Fruit fly (Drosophila melanogaster): ENCODE data around the gene His4r.

DNA sequence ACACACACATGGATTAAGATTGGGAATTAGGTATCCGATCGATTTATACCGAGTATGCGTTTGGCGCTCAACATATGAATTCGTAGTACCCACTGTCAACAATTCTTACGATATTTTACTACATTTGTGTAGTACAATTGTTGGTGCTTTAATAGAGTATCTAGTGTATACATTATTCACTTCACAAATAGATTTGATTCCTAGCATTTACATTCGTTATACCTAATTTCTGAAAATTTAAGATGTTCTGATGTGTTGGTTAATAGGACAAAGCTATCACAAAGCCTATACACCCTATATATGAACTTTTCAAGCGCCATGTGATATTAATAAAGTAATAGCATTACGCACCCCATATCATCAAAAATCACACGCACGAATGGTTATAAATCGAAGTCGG, 884 bp upstream of the His4r start:
- TF ChIP-seq croc (GFP tag; conservative IDR thresholded peaks at IDR 0.05) = no peak
- no peak for TF ChIP-seq CG18619 (GFP tag; optimal IDR thresholded peaks at IDR 0.05)
- TF ChIP-seq B-H2 (GFP tag; optimal IDR thresholded peaks at IDR 0.05) = no peak
- no peak for TF ChIP-seq insv (GFP tag; optimal IDR thresholded peaks at IDR 0.05)
- no peak for TF ChIP-seq CG4617 (GFP tag; optimal IDR thresholded peaks at IDR 0.05; ENCODE audit: borderline replicate concordance)
- TF ChIP-seq CG1024 (GFP tag; IDR thresholded peaks at IDR 0.05) = no peak
- no peak for TF ChIP-seq CG2129 (GFP tag; IDR thresholded peaks at IDR 0.05; ENCODE audit: partially characterized antibody)
- no peak for TF ChIP-seq sr (GFP tag; IDR thresholded peaks at IDR 0.05)
- TF ChIP-seq E2f1 (GFP tag; IDR thresholded peaks at IDR 0.05) = no peak
- TF ChIP-seq Kr (GFP tag; optimal IDR thresholded peaks at IDR 0.05) = no peak
- no peak for TF ChIP-seq tll (GFP tag; optimal IDR thresholded peaks at IDR 0.05)
- no peak for TF ChIP-seq HmgZ (tag; optimal IDR thresholded peaks at IDR 0.05)
